Fruit fly (Drosophila melanogaster): Measurements from ENCODE around the gene Pde1c.

- no peak for TF ChIP-seq insv (optimal IDR thresholded peaks at IDR 0.05)
- TF ChIP-seq Sin3A (optimal IDR thresholded peaks at IDR 0.05), result no peak
- no peak for TF ChIP-seq psq (optimal IDR thresholded peaks at IDR 0.05)
- TF ChIP-seq ttk (optimal IDR thresholded peaks at IDR 0.05), result no peak
- TF ChIP-seq Myc (optimal IDR thresholded peaks at IDR 0.05), result no peak
- no peak for TF ChIP-seq h (optimal IDR thresholded peaks at IDR 0.05)
These were observed 88.8 kb downstream of the Pde1c start, which contains the start of gene Sfp33A3 for dm6 chr2L:11839612-11840011.
